Worm (Caenorhabditis elegans): ENCODE results near the gene flr-4.
A peak's percentile ranks its signal among the peaks of the same experiment; 100 is the strongest.

flr-4 gene

ce11 chrX:15084395-15084794 lies 4.8 kb upstream of the flr-4 start, which contains the start of gene F09B12.5:
TSS of gene F09B12.5 (plus strand) at chrX:15084695.
- TF ChIP-seq ama-1 (optimal IDR thresholded peaks at IDR 0.05) (no peak), egl-27 (tag; optimal IDR thresholded peaks at IDR 0.05) (no peak), lsy-2 (tag; optimal IDR thresholded peaks at IDR 0.05) (no peak), unc-30 (tag; optimal IDR thresholded peaks at IDR 0.05) (no peak), pax-3 (tag; optimal IDR thresholded peaks at IDR 0.05) (no peak)

- no peak for TF ChIP-seq egl-13 (tag; optimal IDR thresholded peaks at IDR 0.05)
- no peak for TF ChIP-seq nhr-12 (tag; optimal IDR thresholded peaks at IDR 0.05)
- no peak for TF ChIP-seq snu-23 (GFP tag; optimal IDR thresholded peaks at IDR 0.05)
- no peak for TF ChIP-seq nhr-47 (tag; optimal IDR thresholded peaks at IDR 0.05)
- TF ChIP-seq alr-1 (tag; optimal IDR thresholded peaks at IDR 0.05; ENCODE audit: borderline replicate concordance) = no peak
- TF ChIP-seq efl-3 (GFP tag; optimal IDR thresholded peaks at IDR 0.05) = no peak
- TF ChIP-seq elt-2 (tag; optimal IDR thresholded peaks at IDR 0.05) = no peak
- no peak for TF ChIP-seq lir-3 (tag; optimal IDR thresholded peaks at IDR 0.05; ENCODE audit: poor library complexity)
- TF ChIP-seq pax-3 (tag; optimal IDR thresholded peaks at IDR 0.05) = no peak
Observed at ce11 chrX:15087752-15088151, 1.4 kb upstream of the flr-4 start.

DNA sequence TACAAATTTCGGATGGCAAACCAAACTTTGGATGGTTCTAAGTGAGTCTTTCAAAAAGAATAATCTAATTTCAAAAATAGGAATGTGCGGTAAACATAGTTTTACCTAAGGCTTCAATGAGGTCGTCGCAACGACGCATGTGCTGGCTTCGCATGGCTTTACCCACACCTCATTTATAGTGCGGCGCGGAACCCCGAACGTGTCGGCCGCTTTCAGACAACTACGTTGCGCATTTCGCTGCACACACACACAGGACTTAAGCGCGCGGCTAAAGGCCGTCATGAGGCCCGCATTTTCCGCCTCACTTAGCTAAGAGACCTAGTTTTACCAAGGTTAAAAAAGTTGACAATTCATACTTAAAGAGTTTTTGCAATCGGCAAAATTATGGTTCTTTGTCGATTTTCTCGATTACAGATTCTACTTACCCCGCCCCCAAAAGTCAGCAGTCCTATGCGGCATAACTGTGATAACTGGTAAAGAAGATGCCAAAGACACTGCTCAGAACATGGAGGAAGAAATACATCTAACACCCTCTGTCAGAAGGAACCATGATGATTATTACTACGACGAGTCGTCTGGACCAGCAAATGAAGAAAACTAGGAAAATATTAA lies 3.7 kb downstream of the flr-4 start:
- no peak for TF ChIP-seq efl-1 (optimal IDR thresholded peaks at IDR 0.05)
- TF ChIP-seq efl-1 (GFP tag; optimal IDR thresholded peaks at IDR 0.05 in 1 of 2) = peak in 1 of 2 experiments; percentile 87
- peak; percentile 74 for TF ChIP-seq snpc-4 (tag; optimal IDR thresholded peaks at IDR 0.05)
- TF ChIP-seq nhr-11 (tag; optimal IDR thresholded peaks at IDR 0.05) = no peak

DNA sequence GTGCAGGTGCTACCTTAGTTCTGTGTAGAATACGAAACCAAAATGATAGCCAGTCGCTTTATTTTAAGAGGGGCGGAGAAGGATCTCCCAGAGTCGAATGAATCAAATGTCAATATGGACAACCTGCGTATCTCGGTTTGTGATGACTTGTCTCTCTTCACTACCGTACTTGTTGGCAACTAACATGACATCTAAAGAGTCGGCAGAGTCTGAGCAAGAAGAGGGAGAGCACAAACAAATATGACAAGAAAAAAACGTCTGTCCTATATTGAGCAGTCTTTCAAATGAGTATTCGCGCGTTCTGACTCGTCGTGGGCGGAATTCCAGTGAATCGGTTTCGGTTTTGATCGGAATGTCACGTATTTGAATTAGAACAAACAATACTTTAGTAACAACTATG lies 5.8 kb downstream of the flr-4 start, which contains the start of gene F09B12.7:
Gene F09B12.7 (minus strand): TSS at position 101 of the 400 bp plus-strand sequence.
- TF ChIP-seq sptf-1 (tag; optimal IDR thresholded peaks at IDR 0.05) (no peak), fkh-10 (GFP tag; optimal IDR thresholded peaks at IDR 0.05) (no peak), pax-3 (tag; optimal IDR thresholded peaks at IDR 0.05) (no peak), nhr-20 (tag; optimal IDR thresholded peaks at IDR 0.05) (no peak), aly-2 (tag; optimal IDR thresholded peaks at IDR 0.05) (no peak), egl-27 (tag; optimal IDR thresholded peaks at IDR 0.05) (no peak), nhr-12 (tag; optimal IDR thresholded peaks at IDR 0.05) (no peak), hlh-4 (tag; optimal IDR thresholded peaks at IDR 0.05) (no peak), ceh-90 (tag; optimal IDR thresholded peaks at IDR 0.05) (no peak), xbp-1 (tag; optimal IDR thresholded peaks at IDR 0.05) (no peak)

DNA sequence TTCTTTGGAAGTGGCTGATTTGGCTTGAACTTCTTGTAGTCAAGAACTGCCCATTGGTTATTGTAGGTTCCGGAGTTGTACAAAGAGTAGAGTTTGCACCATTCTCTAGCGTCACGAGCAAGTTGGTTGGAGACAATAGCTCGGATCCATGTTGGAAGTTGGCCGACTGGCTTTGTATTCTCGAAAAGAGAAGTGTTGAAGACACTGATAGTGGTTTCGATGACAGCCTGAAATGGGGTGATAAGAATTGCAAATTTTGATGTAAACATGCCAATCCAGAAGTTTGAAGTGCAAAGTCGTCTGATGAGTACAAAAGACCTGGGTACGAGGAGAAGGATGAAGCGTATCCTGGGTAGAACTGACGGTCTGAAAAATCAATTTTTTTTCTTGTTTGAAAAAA lies 7.1 kb downstream of the flr-4 start:
- TF ChIP-seq fkh-10 (GFP tag; optimal IDR thresholded peaks at IDR 0.05) (no peak), sox-4 (tag; optimal IDR thresholded peaks at IDR 0.05) (no peak), lin-15B (tag; optimal IDR thresholded peaks at IDR 0.05) (no peak), rnt-1 (tag; optimal IDR thresholded peaks at IDR 0.05) (no peak), nhr-85 (tag) (no peak), nhr-20 (tag; optimal IDR thresholded peaks at IDR 0.05) (no peak), elt-3 (tag; optimal IDR thresholded peaks at IDR 0.05) (no peak), elt-2 (tag; optimal IDR thresholded peaks at IDR 0.05) (no peak), unc-130 (tag; optimal IDR thresholded peaks at IDR 0.05) (no peak), nhr-71 (tag; optimal IDR thresholded peaks at IDR 0.05) (no peak), nhr-84 (tag; optimal IDR thresholded peaks at IDR 0.05) (no peak), snpc-4 (tag; optimal IDR thresholded peaks at IDR 0.05) (no peak), tbx-2 (tag; optimal IDR thresholded peaks at IDR 0.05) (no peak), efl-3 (GFP tag; optimal IDR thresholded peaks at IDR 0.05) (no peak), lin-14 (GFP tag; optimal IDR thresholded peaks at IDR 0.05) (no peak), ceh-63 (GFP tag; optimal IDR thresholded peaks at IDR 0.05) (no peak), ceh-82 (tag; optimal IDR thresholded peaks at IDR 0.05) (no peak), ces-1 (GFP tag; optimal IDR thresholded peaks at IDR 0.05) (no peak), snu-23 (GFP tag; optimal IDR thresholded peaks at IDR 0.05) (no peak)

Measured in whole organism, L1 larva.